Fruit fly (Drosophila melanogaster) whole organism, prepupa: ENCODE data around the gene for.

ENCODE experiments used
- CG11902 ChIP-seq: fragments of 200-800 bp; sonication (Bioruptor generic); optimal IDR thresholded peaks from 3 replicates; lab custom pipeline; 2016; ENCODE audit warnings: missing biosample characterization, missing genetic modification characterization
- CG6163 ChIP-seq: fragments of 200-800 bp; sonication (Bioruptor generic); IDR thresholded peaks from 3 replicates; pipeline ENCODE4 v1.3.6; 2022; ENCODE audit warnings: missing biosample characterization, missing genetic modification characterization
- CG8119 ChIP-seq: fragments of 200-800 bp; sonication (Bioruptor generic); IDR thresholded peaks from 3 replicates; pipeline ENCODE4 v1.3.6; 2022; ENCODE audit warnings: missing biosample characterization, missing genetic modification characterization
- CG9139 ChIP-seq: fragments of 200-800 bp; sonication (Bioruptor generic); optimal IDR thresholded peaks from 3 replicates; lab custom pipeline; 2017; ENCODE audit warnings: missing biosample characterization, mild to moderate bottlenecking, missing genetic modification characterization
- OdsH ChIP-seq: fragments of 200-800 bp; sonication (Bioruptor generic); optimal IDR thresholded peaks from 3 replicates; lab custom pipeline; 2016; ENCODE audit warnings: missing biosample characterization, missing genetic modification characterization
- cyc ChIP-seq: fragments of 200-800 bp; sonication (Bioruptor generic); optimal IDR thresholded peaks from 3 replicates; lab custom pipeline; 2016; ENCODE audit warnings: missing biosample characterization, missing genetic modification characterization
- dac ChIP-seq: fragments of 200-800 bp; sonication (Bioruptor generic); optimal IDR thresholded peaks from 2 replicates; lab custom pipeline; 2017; ENCODE audit warnings: missing biosample characterization, mild to moderate bottlenecking, missing genetic modification characterization
- dsx ChIP-seq: fragments of 200-800 bp; optimal IDR thresholded peaks from 3 replicates; lab custom pipeline; 2019; ENCODE audit warnings: missing biosample characterization, mild to moderate bottlenecking, missing genetic modification characterization, moderate library complexity; ENCODE audit not compliant: poor library complexity, severe bottlenecking
- fd85E ChIP-seq: fragments of 200-800 bp; sonication (Bioruptor generic); optimal IDR thresholded peaks from 3 replicates; lab custom pipeline; 2016; ENCODE audit warnings: missing biosample characterization, missing genetic modification characterization
- pdm3 ChIP-seq: fragments of 200-800 bp; sonication (Bioruptor generic); optimal IDR thresholded peaks from 3 replicates; lab custom pipeline; 2016; ENCODE audit warnings: missing biosample characterization, missing genetic modification characterization

DNA sequence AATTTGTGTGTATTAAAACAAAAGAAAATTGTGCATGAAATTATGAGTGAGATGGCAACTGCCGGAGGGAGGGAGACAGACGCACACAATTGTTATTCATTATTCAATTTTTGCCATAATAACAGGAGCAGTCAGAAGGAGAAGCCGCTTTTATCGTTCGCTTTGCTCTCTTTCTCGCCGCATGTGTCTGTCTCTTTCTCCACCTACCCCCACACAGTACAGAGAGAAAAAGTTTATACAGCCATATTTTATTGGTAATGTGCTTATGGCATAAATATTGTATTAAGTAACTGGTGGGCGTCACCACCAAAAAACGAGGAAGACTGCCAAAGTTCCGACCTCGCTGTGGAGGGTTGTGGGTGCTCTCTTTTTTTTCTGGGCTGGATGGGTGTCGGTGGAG is 25.7 kb upstream of the for start:
- TF ChIP-seq CG9139 (no peak), dsx (GFP tag; lab: Kevin White, UChicago) (no peak), CG8119 (GFP tag; lab: Robert Waterston, UW) (no peak), fd85E (GFP tag; lab: Kevin White, UChicago) (no peak), OdsH (GFP tag; lab: Kevin White, UChicago) (no peak), pdm3 (GFP tag; lab: Kevin White, UChicago) (no peak), CG6163 (GFP tag; lab: Robert Waterston, UW) (no peak), dac (no peak), CG11902 (GFP tag; lab: Kevin White, UChicago) (no peak), cyc (GFP tag; lab: Kevin White, UChicago) (no peak)
